Fruit fly (Drosophila melanogaster) whole organism, embryonic: ENCODE data around the gene Hat1.
A peak's percentile ranks its signal among the peaks of the same experiment; 100 is the strongest.

Experiments used
- Atf-2 ChIP-seq: fragments of 200-800 bp; sonication (Bioruptor generic); optimal IDR thresholded peaks from 2 replicates; lab custom pipeline; 2016; ENCODE audit warnings: missing biosample characterization, missing genetic modification characterization
- Atf3 ChIP-seq: fragments of 200-800 bp; sonication (Bioruptor generic); optimal IDR thresholded peaks from 3 replicates; lab custom pipeline; 2016; ENCODE audit warnings: missing biosample characterization, missing genetic modification characterization
- CG11085 ChIP-seq: fragments of 200-800 bp; sonication (Bioruptor generic); IDR thresholded peaks from 2 replicates; pipeline ENCODE4 v1.3.6; 2022; ENCODE audit warnings: missing biosample characterization, missing genetic modification characterization
- CG12391 ChIP-seq: fragments of 200-800 bp; sonication (Bioruptor generic); optimal IDR thresholded peaks from 3 replicates; lab custom pipeline; 2018; ENCODE audit warnings: missing biosample characterization, mild to moderate bottlenecking, missing genetic modification characterization, moderate library complexity
- CG14014 ChIP-seq: fragments of 200-800 bp; sonication (Bioruptor generic); IDR thresholded peaks from 2 replicates; pipeline ENCODE4 v1.3.6; 2022; ENCODE audit warnings: missing biosample characterization, missing genetic modification characterization
- CG17802 ChIP-seq: fragments of 200-800 bp; sonication (Bioruptor generic); optimal IDR thresholded peaks from 2 replicates; lab custom pipeline; 2018; ENCODE audit warnings: missing biosample characterization, mild to moderate bottlenecking, missing genetic modification characterization, moderate library complexity
- CG18476 ChIP-seq: fragments of 200-800 bp; sonication (Bioruptor generic); optimal IDR thresholded peaks from 2 replicates; lab custom pipeline; 2016; ENCODE audit warnings: missing biosample characterization, mild to moderate bottlenecking, missing genetic modification characterization
- CG2120 ChIP-seq: fragments of 200-800 bp; sonication (Bioruptor generic); optimal IDR thresholded peaks from 3 replicates; lab custom pipeline; 2016; ENCODE audit warnings: missing biosample characterization, missing genetic modification characterization
- CG2889 ChIP-seq: fragments of 200-800 bp; sonication (Bioruptor generic); IDR thresholded peaks from 3 replicates; pipeline ENCODE4 v1.3.6; 2022; ENCODE audit warnings: missing biosample characterization, missing genetic modification characterization
- CG30020 ChIP-seq: fragments of 200-800 bp; optimal IDR thresholded peaks from 2 replicates; lab custom pipeline; 2019; ENCODE audit warnings: missing biosample characterization, mild to moderate bottlenecking, missing genetic modification characterization, moderate library complexity
- CG33213 ChIP-seq: fragments of 200-800 bp; sonication (Bioruptor generic); optimal IDR thresholded peaks from 3 replicates; lab custom pipeline; 2016; ENCODE audit warnings: missing biosample characterization, missing genetic modification characterization
- CG3726 ChIP-seq: fragments of 200-800 bp; sonication (Bioruptor generic); IDR thresholded peaks from 3 replicates; pipeline ENCODE4, ENCODE4 v1.3.6; 2022; ENCODE audit warnings: missing biosample characterization, missing genetic modification characterization
- CG43689 ChIP-seq: fragments of 200-800 bp; sonication (Bioruptor generic); IDR thresholded peaks from 2 replicates; pipeline ENCODE4 v1.3.6; 2022; ENCODE audit warnings: missing biosample characterization, missing genetic modification characterization
- CG6654 ChIP-seq: fragments of 200-800 bp; sonication (Bioruptor generic); optimal IDR thresholded peaks from 2 replicates; lab custom pipeline; 2017; ENCODE audit warnings: missing biosample characterization, mild to moderate bottlenecking, missing genetic modification characterization
- CG6683 ChIP-seq: fragments of 200-800 bp; sonication (Bioruptor generic); optimal IDR thresholded peaks from 2 replicates; lab custom pipeline; 2017; ENCODE audit warnings: missing biosample characterization, mild to moderate bottlenecking, missing genetic modification characterization, missing genetic modification reagents
- CG7271 ChIP-seq: fragments of 200-800 bp; sonication (Bioruptor generic); optimal IDR thresholded peaks from 2 replicates; lab custom pipeline; 2018; ENCODE audit warnings: missing biosample characterization, mild to moderate bottlenecking, missing genetic modification characterization, moderate library complexity
- CG8944 ChIP-seq: fragments of 200-800 bp; sonication (Bioruptor generic); optimal IDR thresholded peaks from 3 replicates; lab custom pipeline; 2016; ENCODE audit warnings: missing biosample characterization, missing genetic modification characterization
- CG9932 ChIP-seq: fragments of 200-800 bp; sonication (Bioruptor generic); IDR thresholded peaks from 2 replicates; pipeline ENCODE4 v1.3.6; 2022; ENCODE audit warnings: missing biosample characterization, missing genetic modification characterization
- CHES-1-like ChIP-seq: fragments of 200-800 bp; sonication (Bioruptor generic); optimal IDR thresholded peaks from 2 replicates; lab custom pipeline; 2016; ENCODE audit warnings: missing biosample characterization, missing genetic modification characterization
- CkIIα-i1 ChIP-seq: fragments of 200-800 bp; sonication (Bioruptor generic); IDR thresholded peaks from 2 replicates; pipeline ENCODE4 v1.3.6; 2022; ENCODE audit warnings: missing biosample characterization, missing genetic modification characterization
- D ChIP-seq, 2 experiments: fragments of 200-800 bp in 1 of 2; fragments of >200 bp in 1 of 2; sonication (Bioruptor generic) in 1 of 2; optimal IDR thresholded peaks; 2 replicates in 1 of 2; 3 replicates in 1 of 2; lab custom pipeline; 2017; ENCODE audit warnings: mild to moderate bottlenecking in 1 of 2, missing biosample characterization in 1 of 2, missing genetic modification characterization in 1 of 2, missing genetic modification reagents in 1 of 2
- Dbx ChIP-seq: fragments of 200-800 bp; sonication (Bioruptor generic); IDR thresholded peaks from 3 replicates; pipeline ENCODE4 v1.3.6; 2022; ENCODE audit warnings: missing biosample characterization, missing genetic modification characterization
- Dek ChIP-seq: fragments of 200-800 bp; sonication (Bioruptor generic); optimal IDR thresholded peaks from 3 replicates; lab custom pipeline; 2019; ENCODE audit warnings: missing biosample characterization, mild to moderate bottlenecking, missing genetic modification characterization, moderate library complexity
- Elba2 ChIP-seq: fragments of 200-800 bp; sonication (Bioruptor generic); optimal IDR thresholded peaks from 3 replicates; lab custom pipeline; 2016; ENCODE audit warnings: missing biosample characterization, missing genetic modification characterization
- Kr ChIP-seq: fragments of 200-800 bp; sonication (Bioruptor generic); optimal IDR thresholded peaks from 2 replicates; lab custom pipeline; 2017; ENCODE audit warnings: missing biosample characterization, mild to moderate bottlenecking, missing genetic modification characterization
- NC2β ChIP-seq: fragments of 200-800 bp; sonication (Bioruptor generic); optimal IDR thresholded peaks from 2 replicates; lab custom pipeline; 2016; ENCODE audit warnings: missing biosample characterization, missing genetic modification characterization
- NK7.1 ChIP-seq: fragments of 200-800 bp; sonication (Bioruptor generic); optimal IDR thresholded peaks from 3 replicates; lab custom pipeline; 2016; ENCODE audit warnings: missing biosample characterization, missing genetic modification characterization
- Oaz ChIP-seq: fragments of 200-800 bp; sonication (Bioruptor generic); IDR thresholded peaks from 2 replicates; pipeline ENCODE4 v1.3.6; 2022; ENCODE audit warnings: missing biosample characterization, missing genetic modification characterization
- Poxn ChIP-seq: fragments of 200-800 bp; sonication (Bioruptor generic); IDR thresholded peaks from 2 replicates; pipeline ENCODE4 v1.3.6; 2022; ENCODE audit warnings: missing biosample characterization, missing genetic modification characterization
- Stat92E ChIP-seq, 3 experiments: fragments of >200 bp in 2 of 3; fragments of 200-800 bp in 1 of 3; sonication (Bioruptor generic) in 1 of 3; optimal IDR thresholded peaks; 2 replicates each; lab custom pipeline; 2017 to 2019; ENCODE audit warnings: missing biosample characterization in 3 of 3, missing genetic modification characterization in 3 of 3, mild to moderate bottlenecking in 1 of 3, moderate library complexity in 1 of 3
- Trl ChIP-seq, 3 experiments: fragments of >200 bp in 2 of 3; fragments of 200-800 bp in 1 of 3; sonication (Bioruptor generic) in 1 of 3; optimal IDR thresholded peaks; 2 replicates in 1 of 3; 3 replicates in 2 of 3; lab custom pipeline; 2016 to 2017; ENCODE audit warnings: missing biosample characterization in 1 of 3, missing genetic modification characterization in 1 of 3
- ato ChIP-seq: fragments of 200-800 bp; sonication (Bioruptor generic); IDR thresholded peaks from 2 replicates; pipeline ENCODE4 v1.3.6; 2022; ENCODE audit warnings: missing biosample characterization, missing genetic modification characterization; ENCODE audit not compliant: partially characterized antibody
- bcd ChIP-seq: fragments of 200-800 bp; sonication (Bioruptor generic); optimal IDR thresholded peaks from 2 replicates; lab custom pipeline; 2017; ENCODE audit warnings: missing biosample characterization, mild to moderate bottlenecking, missing genetic modification characterization
- en ChIP-seq: fragments of 200-800 bp; sonication (Bioruptor generic); optimal IDR thresholded peaks from 2 replicates; lab custom pipeline; 2016; ENCODE audit warnings: missing biosample characterization, missing genetic modification characterization
- fd64A ChIP-seq: fragments of 200-800 bp; sonication (Bioruptor generic); optimal IDR thresholded peaks from 3 replicates; lab custom pipeline; 2018; ENCODE audit warnings: missing biosample characterization, mild to moderate bottlenecking, missing genetic modification characterization
- fd96Cb ChIP-seq: fragments of 200-800 bp; sonication (Bioruptor generic); optimal IDR thresholded peaks from 2 replicates; lab custom pipeline; 2018; ENCODE audit warnings: missing biosample characterization, mild to moderate bottlenecking, missing genetic modification characterization, moderate library complexity
- hb ChIP-seq: fragments of 200-800 bp; sonication (Bioruptor generic); IDR thresholded peaks from 3 replicates; pipeline ENCODE4 v1.3.6; 2022; ENCODE audit warnings: missing biosample characterization, missing genetic modification characterization; ENCODE audit not compliant: partially characterized antibody
- lola ChIP-seq, 3 experiments: fragments of >200 bp in 2 of 3; fragments of 200-800 bp in 1 of 3; sonication (Bioruptor generic) in 1 of 3; optimal IDR thresholded peaks; 2 replicates each; lab custom pipeline; 2017 to 2019; ENCODE audit warnings: missing biosample characterization in 3 of 3, missing genetic modification characterization in 3 of 3, mild to moderate bottlenecking in 1 of 3, moderate library complexity in 1 of 3
- nau ChIP-seq: fragments of 200-800 bp; sonication (Bioruptor generic); optimal IDR thresholded peaks from 3 replicates; lab custom pipeline; 2017; ENCODE audit warnings: missing biosample characterization, mild to moderate bottlenecking, missing genetic modification characterization, missing genetic modification reagents
- nerfin-1 ChIP-seq: fragments of 200-800 bp; sonication (Bioruptor generic); optimal IDR thresholded peaks from 3 replicates; lab custom pipeline; 2019; ENCODE audit warnings: missing biosample characterization, mild to moderate bottlenecking, missing genetic modification characterization, moderate library complexity
- nerfin-2 ChIP-seq: fragments of 200-800 bp; sonication (Bioruptor generic); IDR thresholded peaks from 2 replicates; pipeline ENCODE4 v1.3.6; 2022; ENCODE audit warnings: missing biosample characterization, missing genetic modification characterization; ENCODE audit not compliant: partially characterized antibody
- oc ChIP-seq: fragments of 200-800 bp; sonication (Bioruptor generic); optimal IDR thresholded peaks from 2 replicates; lab custom pipeline; 2018; ENCODE audit warnings: missing biosample characterization, mild to moderate bottlenecking, missing genetic modification characterization, moderate library complexity
- onecut ChIP-seq: fragments of 200-800 bp; sonication (Bioruptor generic); IDR thresholded peaks from 2 replicates; pipeline ENCODE4 v1.3.6; 2022; ENCODE audit warnings: missing biosample characterization, missing genetic modification characterization
- pfk ChIP-seq: fragments of 200-800 bp; sonication (Bioruptor generic); optimal IDR thresholded peaks from 2 replicates; lab custom pipeline; 2018; ENCODE audit warnings: missing biosample characterization, mild to moderate bottlenecking, missing genetic modification characterization, moderate library complexity
- so ChIP-seq: fragments of 200-800 bp; sonication (Bioruptor generic); IDR thresholded peaks from 3 replicates; pipeline ENCODE4 v1.3.6; 2022; ENCODE audit warnings: missing biosample characterization, missing genetic modification characterization
- sug ChIP-seq: fragments of 200-800 bp; optimal IDR thresholded peaks from 2 replicates; lab custom pipeline; 2019; ENCODE audit warnings: missing biosample characterization, mild to moderate bottlenecking, missing genetic modification characterization, moderate library complexity

Hat1 gene

DNA sequence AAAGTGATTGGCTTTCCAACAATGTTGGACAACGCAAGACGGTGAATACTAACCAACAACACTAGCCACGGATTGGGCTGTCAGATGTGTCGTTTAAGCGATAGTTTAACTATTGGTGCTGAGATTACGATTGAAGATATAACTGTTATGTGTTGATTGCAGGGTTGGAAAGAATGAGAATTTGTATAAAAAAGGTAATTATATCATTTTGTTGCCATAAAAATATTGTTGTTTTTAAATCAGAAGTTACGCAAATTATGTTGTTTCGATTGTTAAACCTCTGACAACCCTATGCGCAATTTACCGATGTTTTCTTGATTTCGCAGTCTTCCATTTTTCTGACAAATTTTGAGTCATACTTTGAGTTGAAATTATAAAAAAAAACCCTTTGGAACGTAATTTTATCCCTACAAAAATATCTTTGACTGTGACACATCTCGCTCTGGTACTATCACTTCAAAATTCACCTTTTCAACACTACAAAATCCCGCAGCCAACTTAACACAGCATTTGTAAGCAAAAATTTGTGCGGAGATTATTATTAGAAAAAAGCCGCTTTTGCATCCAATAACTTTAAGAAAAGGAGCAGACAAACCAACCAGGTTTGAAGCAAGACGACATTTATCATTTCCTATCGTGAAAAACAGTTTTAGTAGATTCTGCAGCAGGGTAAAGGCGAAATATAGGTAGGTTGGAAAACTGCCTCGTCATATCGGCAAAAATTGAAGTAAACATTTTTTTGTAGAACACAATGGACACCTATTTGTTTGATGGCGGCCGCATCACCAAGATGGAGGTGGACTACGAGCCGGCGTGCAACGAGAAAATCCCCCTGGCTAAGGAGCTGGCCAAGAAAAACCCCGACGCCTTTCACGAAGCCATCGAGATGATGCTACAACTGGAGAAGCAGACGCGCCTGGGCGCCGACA is at the start of gene Hat1, which contains the start of gene Rpn5 (continued):
- peak; percentile 33 for TF ChIP-seq CG17802 (tag; lab: Kevin White, UChicago)
- TF ChIP-seq CG11085 (GFP tag; lab: Robert Waterston, UW) = peak; percentile 46; the same call in 1 of the 2 replicates
- TF ChIP-seq CkIIα-i1 (GFP tag; lab: Robert Waterston, UW) = no peak
- no peak for TF ChIP-seq D (optimal IDR thresholded peaks at IDR 0.05; lab: Kevin White, UChicago)
- peak; percentile 72 for TF ChIP-seq D (GFP tag; optimal IDR thresholded peaks at IDR 0.05; lab: Kevin White, UChicago)
- TF ChIP-seq Atf3 (GFP tag; lab: Kevin White, UChicago) = peak; percentile 82
- TF ChIP-seq oc (tag; lab: Kevin White, UChicago) = peak; percentile 0
- peak; percentile 79 for TF ChIP-seq NC2β (GFP tag; lab: Kevin White, UChicago)
- peak in 1 of 3 experiments; percentile 81 for TF ChIP-seq lola (GFP tag; optimal IDR thresholded peaks at IDR 0.05; lab: Kevin White, UChicago)
- 0 out of 2 replicates have a peak, but pooled peaks have one; percentile 13 for TF ChIP-seq ato (GFP tag; lab: Robert Waterston, UW)
- TF ChIP-seq CG3726 (GFP tag; lab: Robert Waterston, UW) = no peak
- TF ChIP-seq hb (GFP tag; lab: Robert Waterston, UW) = peak; percentile 63; the same call in 2 of the 3 replicates
- no peak for TF ChIP-seq Trl (optimal IDR thresholded peaks at IDR 0.05; lab: Kevin White, UChicago)
- TF ChIP-seq Trl (GFP tag; optimal IDR thresholded peaks at IDR 0.05; lab: Kevin White, UChicago) = peak; percentile 93
- peak; percentile 86 for TF ChIP-seq CG12391 (tag; lab: Kevin White, UChicago)
- TF ChIP-seq CG8944 = peak; percentile 85
- peak; percentile 69 for TF ChIP-seq en (GFP tag; lab: Kevin White, UChicago)
- peak; percentile 82 for TF ChIP-seq bcd (GFP tag; lab: Kevin White, UChicago)
- TF ChIP-seq CG7271 (tag; lab: Kevin White, UChicago) = no peak
- peak; percentile 68 for TF ChIP-seq nerfin-2
- TF ChIP-seq onecut (GFP tag; lab: Robert Waterston, UW) = peak; percentile 12; the same call in 1 of the 2 replicates
- peak; percentile 61; the same call in 1 of the 2 replicates for TF ChIP-seq CG14014 (GFP tag; lab: Robert Waterston, UW)
- TF ChIP-seq fd96Cb (tag; lab: Kevin White, UChicago) = peak; percentile 67
- TF ChIP-seq CG2889 (GFP tag; lab: Robert Waterston, UW) = peak; percentile 66; the same call in 2 of the 3 replicates
- TF ChIP-seq so (GFP tag; lab: Robert Waterston, UW) = no peak
- peak; percentile 84 for TF ChIP-seq CG18476 (GFP tag; lab: Kevin White, UChicago)
- peak; percentile 92 for TF ChIP-seq Atf-2 (GFP tag; lab: Kevin White, UChicago)
- 0 out of 2 replicates have a peak, but pooled peaks have one; percentile 31 for TF ChIP-seq Poxn
- TF ChIP-seq CG9932 = peak; percentile 88
- peak; percentile 64 for TF ChIP-seq Elba2
- TF ChIP-seq CHES-1-like (GFP tag; lab: Kevin White, UChicago) = peak; percentile 90
- peak; percentile 73 for TF ChIP-seq Dek (tag; lab: Kevin White, UChicago)
- peak; percentile 72 for TF ChIP-seq NK7.1 (GFP tag; lab: Kevin White, UChicago)
- TF ChIP-seq Oaz = no peak
- no peak for TF ChIP-seq fd64A
- TF ChIP-seq CG43689 (GFP tag; lab: Robert Waterston, UW) = no peak
- TF ChIP-seq CG6683 (GFP tag; lab: Kevin White, UChicago) = peak; percentile 27
- TF ChIP-seq nau (GFP tag; lab: Kevin White, UChicago) = no peak
- no peak for TF ChIP-seq pfk (GFP tag; lab: Kevin White, UChicago)
- peak; percentile 79; the same call in 2 of the 3 replicates for TF ChIP-seq Dbx
- no peak for TF ChIP-seq Kr (GFP tag; lab: Kevin White, UChicago)
- TF ChIP-seq CG6654 (GFP tag; lab: Kevin White, UChicago) = peak; percentile 49
- TF ChIP-seq CG33213 (GFP tag; lab: Kevin White, UChicago) = peak; percentile 76
- TF ChIP-seq sug (tag; lab: Kevin White, UChicago) = peak; percentile 70
- TF ChIP-seq CG2120 (GFP tag; lab: Kevin White, UChicago) = peak; percentile 96
- TF ChIP-seq CG30020 = peak; percentile 42
- TF ChIP-seq nerfin-1 (tag; lab: Kevin White, UChicago) = peak; percentile 54
- TF ChIP-seq Stat92E (GFP tag; optimal IDR thresholded peaks at IDR 0.05; lab: Kevin White, UChicago) = peak in 1 of 3 experiments; percentile 25
